Worm (Caenorhabditis elegans): ENCODE measurements around the gene clec-243.
"Not testable (repeated sequence)": the region's sequence is repeated elsewhere in the genome, so short reads cannot be mapped to it uniquely, and the experiment has no call there.

DNA sequence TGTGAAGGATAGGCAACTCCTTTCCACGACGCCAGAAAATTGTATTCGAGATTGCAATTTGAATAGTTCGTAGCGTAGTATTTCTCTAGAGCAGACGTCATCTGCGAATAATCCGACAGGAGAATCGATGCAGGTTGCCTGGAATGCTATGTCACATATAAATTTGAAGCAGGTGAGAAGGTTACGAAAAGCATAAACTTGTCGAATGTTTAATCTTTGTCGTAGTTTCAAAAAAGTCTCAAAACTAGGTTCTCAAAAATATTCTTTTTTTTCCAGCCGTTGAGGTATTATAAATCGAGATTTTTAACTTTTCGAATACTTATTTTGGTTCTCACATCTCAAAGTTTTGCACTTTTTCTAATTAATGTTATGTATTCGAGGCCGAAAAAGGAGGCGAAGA, 6.2 kb upstream of the clec-243 start, which contains the start of gene srh-116:
- not testable (repeated sequence) for TF ChIP-seq sea-2 (GFP tag; IDR thresholded peaks at IDR 0.05); K12H6.12 (tag; optimal IDR thresholded peaks at IDR 0.05); hmg-1.2 (GFP tag; IDR thresholded peaks at IDR 0.05); attf-3 (GFP tag; conservative IDR thresholded peaks at IDR 0.05)
